Worm (Caenorhabditis elegans) whole organism, late embryonic: ENCODE results near the gene nap-1.
"Not testable (repeated sequence)": the region's sequence is repeated elsewhere in the genome, so short reads cannot be mapped to it uniquely, and the experiment has no call there.

ENCODE experiments used
- C08G9.2 ChIP-seq: sonication (generic microtip); optimal IDR thresholded peaks from 2 replicates; lab custom pipeline; 2016; ENCODE audit warnings: mild to moderate bottlenecking, missing genetic modification characterization, moderate library complexity, missing compliant biosample characterization
- K02D7.2 ChIP-seq: sonication (generic microtip); optimal IDR thresholded peaks from 2 replicates; lab custom pipeline; 2017; ENCODE audit warnings: mild to moderate bottlenecking, missing genetic modification characterization, missing compliant biosample characterization
- K09A11.1 ChIP-seq: sonication (generic microtip); optimal IDR thresholded peaks from 2 replicates; lab custom pipeline; 2017; ENCODE audit warnings: antibody characterized with exemption, mild to moderate bottlenecking, missing genetic modification characterization, missing compliant biosample characterization; ENCODE audit not compliant: insufficient read depth
- ahr-1 ChIP-seq: sonication (generic microtip); optimal IDR thresholded peaks from 2 replicates; lab custom pipeline; 2016; ENCODE audit warnings: missing genetic modification characterization, missing compliant biosample characterization
- ceh-14 ChIP-seq: sonication (generic microtip); optimal IDR thresholded peaks from 2 replicates; lab custom pipeline; 2016; ENCODE audit warnings: missing genotype, missing genetic modification characterization, missing compliant biosample characterization
- ceh-31 ChIP-seq: sonication (generic microtip); optimal IDR thresholded peaks from 2 replicates; lab custom pipeline; 2016; ENCODE audit warnings: missing genetic modification characterization, missing compliant biosample characterization
- ceh-34 ChIP-seq: sonication (generic microtip); optimal IDR thresholded peaks from 2 replicates; lab custom pipeline; 2016; ENCODE audit warnings: mild to moderate bottlenecking, missing genetic modification characterization, missing compliant biosample characterization
- ceh-6 ChIP-seq: fragments of 200-800 bp; sonication (Bioruptor generic); optimal IDR thresholded peaks from 2 replicates; lab custom pipeline; 2018; ENCODE audit warnings: mild to moderate bottlenecking, missing genetic modification characterization, missing compliant biosample characterization
- ceh-9 ChIP-seq: sonication (generic microtip); optimal IDR thresholded peaks from 2 replicates; lab custom pipeline; 2016; ENCODE audit warnings: mild to moderate bottlenecking, missing genetic modification characterization, inconsistent platforms, missing compliant biosample characterization
- che-1 ChIP-seq: sonication (generic microtip); optimal IDR thresholded peaks from 2 replicates; lab custom pipeline; 2016; ENCODE audit warnings: mild to moderate bottlenecking, missing genetic modification characterization, missing compliant biosample characterization
- dve-1 ChIP-seq: sonication (generic microtip); optimal IDR thresholded peaks from 2 replicates; lab custom pipeline; 2017; ENCODE audit warnings: antibody characterized with exemption, mild to moderate bottlenecking, missing genetic modification characterization, missing compliant biosample characterization
- ets-4 ChIP-seq: sonication (generic microtip); optimal IDR thresholded peaks from 2 replicates; lab custom pipeline; 2016; ENCODE audit warnings: missing genetic modification characterization, missing compliant biosample characterization
- fax-1 ChIP-seq: sonication (generic microtip); optimal IDR thresholded peaks from 2 replicates; lab custom pipeline; 2016; ENCODE audit warnings: missing genotype, missing genetic modification characterization, missing compliant biosample characterization
- fkh-10 ChIP-seq: fragments of 150-350 bp; optimal IDR thresholded peaks from 2 replicates; lab custom pipeline; 2014; ENCODE audit warnings: missing biosample characterization, missing genetic modification reagents, missing genetic modification characterization
- fkh-6 ChIP-seq: sonication (generic microtip); optimal IDR thresholded peaks from 2 replicates; lab custom pipeline; 2016; ENCODE audit warnings: missing genetic modification characterization, missing compliant biosample characterization
- lim-6 ChIP-seq: sonication (generic microtip); optimal IDR thresholded peaks from 2 replicates; lab custom pipeline; 2016; ENCODE audit warnings: missing genetic modification characterization, missing compliant biosample characterization
- lin-11 ChIP-seq: fragments of 200-800 bp; sonication (Bioruptor generic); optimal IDR thresholded peaks from 2 replicates; lab custom pipeline; 2018; ENCODE audit warnings: mild to moderate bottlenecking, missing genetic modification characterization, missing compliant biosample characterization
- madf-2 ChIP-seq: sonication (generic microtip); optimal IDR thresholded peaks from 2 replicates; lab custom pipeline; 2017; ENCODE audit warnings: missing genetic modification characterization, missing compliant biosample characterization
- nhr-11 ChIP-seq: fragments of 150-350 bp; optimal IDR thresholded peaks from 2 replicates; lab custom pipeline; 2014; ENCODE audit warnings: missing biosample characterization, missing genetic modification characterization
- nhr-232 ChIP-seq: sonication (generic microtip); optimal IDR thresholded peaks from 2 replicates; lab custom pipeline; 2016; ENCODE audit warnings: missing genetic modification characterization, missing compliant biosample characterization
- npax-4 ChIP-seq: sonication (generic microtip); optimal IDR thresholded peaks from 2 replicates; lab custom pipeline; 2016; ENCODE audit warnings: missing genetic modification characterization, missing compliant biosample characterization
- odd-2 ChIP-seq: sonication (generic microtip); optimal IDR thresholded peaks from 2 replicates; lab custom pipeline; 2017; ENCODE audit warnings: antibody characterized with exemption, mild to moderate bottlenecking, missing genetic modification characterization, missing compliant biosample characterization
- pag-3 ChIP-seq: sonication (generic microtip); optimal IDR thresholded peaks from 2 replicates; lab custom pipeline; 2016; ENCODE audit warnings: missing compliant biosample characterization, missing genetic modification characterization, borderline replicate concordance
- pax-1 ChIP-seq: fragments of 150-350 bp; optimal IDR thresholded peaks from 2 replicates; lab custom pipeline; 2014; ENCODE audit warnings: missing biosample characterization, missing genetic modification characterization
- pha-4 ChIP-seq: fragments of 150-350 bp; optimal IDR thresholded peaks from 2 replicates; lab custom pipeline; 2018; ENCODE audit warnings: missing biosample characterization, missing genetic modification reagents, missing genetic modification characterization
- pros-1 ChIP-seq: fragments of 150-350 bp; optimal IDR thresholded peaks from 2 replicates; lab custom pipeline; 2014; ENCODE audit warnings: missing biosample characterization, missing genetic modification reagents, missing genetic modification characterization
- ref-2 ChIP-seq: sonication (generic microtip); optimal IDR thresholded peaks from 2 replicates; lab custom pipeline; 2016; ENCODE audit warnings: missing genetic modification characterization, missing compliant biosample characterization
- rnt-1 ChIP-seq: sonication (generic microtip); optimal IDR thresholded peaks from 2 replicates; lab custom pipeline; 2016; ENCODE audit warnings: missing genetic modification characterization, missing compliant biosample characterization
- tbx-2 ChIP-seq: sonication (generic microtip); optimal IDR thresholded peaks from 2 replicates; lab custom pipeline; 2016; ENCODE audit warnings: missing genetic modification characterization, missing compliant biosample characterization
- tbx-7 ChIP-seq: sonication (generic microtip); optimal IDR thresholded peaks from 2 replicates; lab custom pipeline; 2016; ENCODE audit warnings: missing genotype, missing genetic modification characterization, missing compliant biosample characterization
- unc-3 ChIP-seq, 2 experiments: fragments of 200-800 bp in 1 of 2; sonication (Bioruptor generic) in 1 of 2; sonication (generic microtip) in 1 of 2; conservative IDR thresholded peaks in 1 of 2; optimal IDR thresholded peaks in 1 of 2; 2 replicates each; pipeline versions ENCODE4 v1.3.6 to Lab custom; 2016 to 2022; ENCODE audit warnings: missing compliant biosample characterization in 2 of 2, missing genetic modification characterization in 2 of 2, missing genetic modification reagents in 1 of 2
- unc-42 ChIP-seq: sonication (generic microtip); optimal IDR thresholded peaks from 2 replicates; lab custom pipeline; 2016; ENCODE audit warnings: missing genotype, missing genetic modification characterization, missing compliant biosample characterization
- unc-55 ChIP-seq: sonication (generic microtip); optimal IDR thresholded peaks from 2 replicates; lab custom pipeline; 2017; ENCODE audit warnings: missing biosample characterization, missing genetic modification reagents, missing genetic modification characterization

The nap-1 gene

ce11 chrIV:8354572-8354971 is 24.5 kb downstream of the nap-1 start, which contains the start of gene F17E9.3:
Gene F17E9.3, plus strand, starts transcription at chrIV:8354872.
- TF ChIP-seq lim-6 (tag; lab: Kevin White, UChicago) = no peak
- no peak for TF ChIP-seq unc-3 (GFP tag; conservative IDR thresholded peaks at IDR 0.05; lab: Robert Waterston, UW)
- no peak for TF ChIP-seq unc-3 (tag; optimal IDR thresholded peaks at IDR 0.05; lab: Kevin White, UChicago)
- no peak for TF ChIP-seq pag-3 (tag; lab: Kevin White, UChicago)
- TF ChIP-seq, all 69 proteins: peak for 0

- TF ChIP-seq lin-11, npax-4, pros-1: not testable (repeated sequence)
These were observed 27.1 kb downstream of the nap-1 start, which contains the start of gene F17E9.16 for ce11 chrIV:8352036-8352435. Gene F17E9.16, plus strand, starts transcription at chrIV:8352336.

DNA sequence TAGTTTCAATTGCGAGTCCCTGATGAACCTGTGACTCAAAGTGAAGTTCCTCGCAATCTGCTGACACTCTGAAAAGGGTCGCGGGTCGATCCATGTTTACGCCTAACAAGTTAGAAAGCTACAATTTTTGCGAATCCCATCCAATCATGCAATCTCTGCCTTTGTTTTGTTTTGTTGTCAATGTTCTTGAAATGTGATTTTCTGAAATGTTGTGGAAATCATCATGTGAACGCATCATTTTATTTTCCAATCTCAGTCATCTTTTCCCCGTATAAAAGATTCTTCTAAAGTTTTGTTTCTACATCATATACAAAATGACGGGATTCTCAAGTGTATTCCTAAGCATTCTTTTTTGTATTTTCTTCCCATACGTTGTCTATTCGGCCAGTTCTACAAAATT is 31.0 kb downstream of the nap-1 start, which contains the start of gene F17E9.4:
TSS of gene F17E9.4 (plus strand) at position 301 of the 400 bp plus-strand sequence.
- TF ChIP-seq odd-2 = no peak
- no peak for TF ChIP-seq fkh-10 (GFP tag; lab: Kevin White, UChicago)
- no peak for TF ChIP-seq madf-2
- TF ChIP-seq ceh-34 (tag; lab: Kevin White, UChicago) = no peak
- TF ChIP-seq pha-4 (tag; lab: Kevin White, UChicago) = no peak
- no peak for TF ChIP-seq ceh-31 (tag; lab: Kevin White, UChicago)
- no peak for TF ChIP-seq ets-4 (tag; lab: Kevin White, UChicago)
- no peak for TF ChIP-seq K02D7.2 (tag; lab: Kevin White, UChicago)
- no peak for TF ChIP-seq ahr-1 (tag; lab: Kevin White, UChicago)
- TF ChIP-seq ceh-14 = no peak
- TF ChIP-seq pax-1 (tag; lab: Kevin White, UChicago) = no peak
- TF ChIP-seq rnt-1 (tag; lab: Kevin White, UChicago) = no peak
- no peak for TF ChIP-seq nhr-11 (tag; lab: Kevin White, UChicago)
- TF ChIP-seq C08G9.2 = no peak
- no peak for TF ChIP-seq ref-2 (tag; lab: Kevin White, UChicago)
- no peak for TF ChIP-seq tbx-2 (tag; lab: Kevin White, UChicago)
- TF ChIP-seq, all 69 proteins: peak for 0

ce11 chrIV:8347051-8347450 is 32.1 kb downstream of the nap-1 start, which contains the start of the genes F17E9.18 and F17E9.15:
Gene F17E9.18, minus strand, starts transcription at chrIV:8347151.
Gene F17E9.15, plus strand, starts transcription at chrIV:8347418.
- TF ChIP-seq ceh-6 (GFP tag; lab: Kevin White, UChicago) = no peak
- no peak for TF ChIP-seq pax-1 (tag; lab: Kevin White, UChicago)
- TF ChIP-seq tbx-7 (tag; lab: Kevin White, UChicago) = no peak
- TF ChIP-seq ets-4 (tag; lab: Kevin White, UChicago) = no peak
- TF ChIP-seq ceh-34 (tag; lab: Kevin White, UChicago) = no peak
- TF ChIP-seq nhr-232 (tag; lab: Kevin White, UChicago) = no peak
- no peak for TF ChIP-seq unc-42
- TF ChIP-seq dve-1 (tag; lab: Kevin White, UChicago) = no peak
- TF ChIP-seq K02D7.2 (tag; lab: Kevin White, UChicago) = no peak
- no peak for TF ChIP-seq lim-6 (tag; lab: Kevin White, UChicago)
- no peak for TF ChIP-seq fax-1
- no peak for TF ChIP-seq ceh-9 (tag; lab: Kevin White, UChicago)
- TF ChIP-seq K09A11.1 (tag; lab: Kevin White, UChicago) = no peak

DNA sequence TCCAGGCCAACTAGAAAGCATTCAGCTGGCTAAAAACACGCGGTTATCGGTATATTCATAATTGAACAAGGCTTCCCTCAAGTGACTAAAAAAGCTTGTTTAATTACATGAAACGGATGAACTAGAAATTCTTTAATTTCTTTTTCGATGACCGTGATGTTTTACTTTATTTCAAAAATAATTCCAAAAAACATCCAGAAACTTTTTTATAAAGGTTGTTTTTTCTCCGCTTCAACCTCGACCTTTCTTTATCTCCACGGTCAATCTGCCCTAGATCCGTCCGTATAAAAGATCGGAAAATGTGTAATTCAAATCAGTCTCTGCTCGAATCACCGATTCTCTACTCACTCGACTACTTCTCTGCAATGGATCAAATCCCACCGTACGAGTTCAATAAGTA is 33.6 kb downstream of the nap-1 start, which contains the start of gene F17E9.5:
TSS of gene F17E9.5 (plus strand) at position 301 of the 400 bp plus-strand sequence.
- TF ChIP-seq che-1 (tag; lab: Kevin White, UChicago) = no peak
- no peak for TF ChIP-seq unc-55 (GFP tag; lab: Kevin White, UChicago)
- no peak for TF ChIP-seq fkh-6
- TF ChIP-seq tbx-7 (tag; lab: Kevin White, UChicago) = no peak
